Worm (Caenorhabditis elegans) whole organism, late embryonic: ENCODE data around the gene adh-5.

ENCODE experiments used
- T23F11.4 ChIP-seq: fragments of 200-800 bp; sonication (Bioruptor generic); optimal IDR thresholded peaks from 2 replicates; lab custom pipeline; 2018; ENCODE audit warnings: mild to moderate bottlenecking, missing genetic modification characterization, missing compliant biosample characterization
- ama-1 ChIP-seq: fragments of 150-350 bp; optimal IDR thresholded peaks from 2 replicates; lab custom pipeline; 2014
- ceh-19 ChIP-seq: fragments of 200-800 bp; sonication (Bioruptor generic); optimal IDR thresholded peaks from 2 replicates; lab custom pipeline; 2018; ENCODE audit warnings: mild to moderate bottlenecking, missing genetic modification characterization, missing compliant biosample characterization
- che-1 ChIP-seq: sonication (generic microtip); optimal IDR thresholded peaks from 2 replicates; lab custom pipeline; 2016; ENCODE audit warnings: mild to moderate bottlenecking, missing genetic modification characterization, missing compliant biosample characterization
- elt-4 ChIP-seq: sonication (generic microtip); optimal IDR thresholded peaks from 2 replicates; lab custom pipeline; 2016; ENCODE audit warnings: missing genetic modification characterization, missing compliant biosample characterization
- eyg-1 ChIP-seq: sonication (generic microtip); optimal IDR thresholded peaks from 2 replicates; lab custom pipeline; 2016; ENCODE audit warnings: missing genotype, missing genetic modification characterization, missing compliant biosample characterization
- fkh-10 ChIP-seq: fragments of 150-350 bp; optimal IDR thresholded peaks from 2 replicates; lab custom pipeline; 2014; ENCODE audit warnings: missing biosample characterization, missing genetic modification reagents, missing genetic modification characterization
- gmeb-2 ChIP-seq: sonication (generic microtip); optimal IDR thresholded peaks from 2 replicates; lab custom pipeline; 2016; ENCODE audit warnings: missing genetic modification characterization, inconsistent platforms, missing compliant biosample characterization
- hlh-13 ChIP-seq: fragments of 200-800 bp; sonication (Bioruptor generic); optimal IDR thresholded peaks from 2 replicates; lab custom pipeline; 2018; ENCODE audit warnings: mild to moderate bottlenecking, missing genetic modification characterization, missing compliant biosample characterization
- hlh-15 ChIP-seq: sonication (generic microtip); optimal IDR thresholded peaks from 2 replicates; lab custom pipeline; 2016; ENCODE audit warnings: missing genetic modification characterization, missing compliant biosample characterization
- hlh-8 ChIP-seq: sonication (generic microtip); optimal IDR thresholded peaks from 2 replicates; lab custom pipeline; 2016; ENCODE audit warnings: missing genotype, missing genetic modification characterization, missing compliant biosample characterization
- nfya-1 ChIP-seq: sonication (generic microtip); optimal IDR thresholded peaks from 2 replicates; lab custom pipeline; 2017; ENCODE audit warnings: missing genetic modification characterization, mild to moderate bottlenecking, missing compliant biosample characterization, antibody characterized with exemption, moderate library complexity
- nhr-232 ChIP-seq: sonication (generic microtip); optimal IDR thresholded peaks from 2 replicates; lab custom pipeline; 2016; ENCODE audit warnings: missing genetic modification characterization, missing compliant biosample characterization
- pat-9 ChIP-seq: fragments of 200-800 bp; sonication (Bioruptor generic); optimal IDR thresholded peaks from 2 replicates; lab custom pipeline; 2018; ENCODE audit warnings: mild to moderate bottlenecking, missing genetic modification characterization, moderate library complexity, missing compliant biosample characterization
- pax-1 ChIP-seq: fragments of 150-350 bp; optimal IDR thresholded peaks from 2 replicates; lab custom pipeline; 2014; ENCODE audit warnings: missing biosample characterization, missing genetic modification characterization
- pha-2 ChIP-seq: sonication (generic microtip); optimal IDR thresholded peaks from 2 replicates; lab custom pipeline; 2017; ENCODE audit warnings: mild to moderate bottlenecking, missing genetic modification characterization, missing compliant biosample characterization
- pha-4 ChIP-seq: fragments of 150-350 bp; optimal IDR thresholded peaks from 2 replicates; lab custom pipeline; 2018; ENCODE audit warnings: missing biosample characterization, missing genetic modification reagents, missing genetic modification characterization
- ref-2 ChIP-seq: sonication (generic microtip); optimal IDR thresholded peaks from 2 replicates; lab custom pipeline; 2016; ENCODE audit warnings: missing genetic modification characterization, missing compliant biosample characterization
- tbx-2 ChIP-seq: sonication (generic microtip); optimal IDR thresholded peaks from 2 replicates; lab custom pipeline; 2016; ENCODE audit warnings: missing genetic modification characterization, missing compliant biosample characterization
- tbx-7 ChIP-seq: sonication (generic microtip); optimal IDR thresholded peaks from 2 replicates; lab custom pipeline; 2016; ENCODE audit warnings: missing genotype, missing genetic modification characterization, missing compliant biosample characterization
- zip-5 ChIP-seq: sonication (generic microtip); optimal IDR thresholded peaks from 2 replicates; lab custom pipeline; 2016; ENCODE audit warnings: missing genetic modification characterization, missing compliant biosample characterization

adh-5 gene

ce11 chrV:945828-946227 lies 34.3 kb downstream of the adh-5 start:
- no peak for TF ChIP-seq ama-1
- peak; percentile 82 for TF ChIP-seq nfya-1 (tag; lab: Kevin White, UChicago)
- TF ChIP-seq, all 69 proteins: peak for 1

ce11 chrV:949084-949483 lies 37.5 kb downstream of the adh-5 start:
- TF ChIP-seq nhr-232 (tag; lab: Kevin White, UChicago): no peak
- TF ChIP-seq nfya-1 (tag; lab: Kevin White, UChicago): peak; percentile 69
- no peak for TF ChIP-seq hlh-15 (tag; lab: Kevin White, UChicago)
- TF ChIP-seq elt-4 (tag; lab: Kevin White, UChicago): no peak

ce11 chrV:949760-950159 lies 38.2 kb downstream of the adh-5 start, which contains the start of gene Y50D4C.6:
TSS of gene Y50D4C.6 (minus strand) at chrV:949860.
- TF ChIP-seq hlh-8: no peak
- no peak for TF ChIP-seq fkh-10 (GFP tag; lab: Kevin White, UChicago)
- TF ChIP-seq T23F11.4: no peak
- TF ChIP-seq gmeb-2 (tag; lab: Kevin White, UChicago): no peak
- no peak for TF ChIP-seq zip-5 (tag; lab: Kevin White, UChicago)
- no peak for TF ChIP-seq hlh-13 (GFP tag; lab: Kevin White, UChicago)
- no peak for TF ChIP-seq elt-4 (tag; lab: Kevin White, UChicago)
- TF ChIP-seq ref-2 (tag; lab: Kevin White, UChicago): no peak
- TF ChIP-seq tbx-7 (tag; lab: Kevin White, UChicago): no peak
- TF ChIP-seq, all 69 proteins: peak for 0

- TF ChIP-seq tbx-2 (no peak), pat-9 (tag; lab: Kevin White, UChicago) (no peak), ceh-19 (GFP tag; lab: Kevin White, UChicago) (no peak), pax-1 (tag; lab: Kevin White, UChicago) (peak; percentile 0), che-1 (tag; lab: Kevin White, UChicago) (no peak), pha-4 (no peak), fkh-10 (GFP tag; lab: Kevin White, UChicago) (no peak), eyg-1 (tag; lab: Kevin White, UChicago) (no peak), nfya-1 (tag; lab: Kevin White, UChicago) (peak; percentile 77), pha-2 (tag; lab: Kevin White, UChicago) (no peak)
These were observed 53.2 kb downstream of the adh-5 start, which contains the start of gene sqv-6 for ce11 chrV:964739-965283. TSS of gene sqv-6 (minus strand) at chrV:964789.
